Fruit fly (Drosophila melanogaster): ENCODE data around the gene CG12983.
A peak's percentile ranks its signal among the peaks of the same experiment; 100 is the strongest.

The CG12983 gene

DNA sequence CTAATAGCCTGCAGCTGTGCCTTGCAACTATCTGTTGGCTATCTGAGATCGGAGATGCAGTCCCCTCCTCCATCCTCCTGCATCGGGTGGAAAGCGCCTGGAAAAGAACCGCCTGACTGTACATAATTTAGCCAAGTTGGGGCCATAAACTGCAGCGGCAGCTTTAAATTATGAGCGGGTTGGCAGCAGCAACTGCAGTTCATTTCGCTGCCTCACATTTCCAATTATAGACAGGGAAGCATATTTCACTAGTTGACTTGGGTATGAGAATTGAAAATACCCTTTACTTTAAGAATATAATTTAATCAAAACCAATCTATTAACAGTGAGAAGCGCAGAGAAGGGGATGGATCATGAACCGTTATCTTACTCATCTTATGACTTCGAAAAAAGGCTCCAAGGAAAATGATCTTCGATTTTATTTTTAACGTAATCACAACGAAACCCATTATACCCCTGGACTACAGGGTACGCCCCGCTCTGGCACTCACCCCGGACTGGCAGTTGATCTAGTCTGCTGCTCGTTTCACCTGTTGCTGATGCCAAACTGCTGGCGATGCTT, 43.5 kb downstream of the CG12983 start (continued):
- TF ChIP-seq Antp (GFP tag; optimal IDR thresholded peaks at IDR 0.05) (peak; percentile 2), CG8281 (tag; optimal IDR thresholded peaks at IDR 0.05) (no peak), h (optimal IDR thresholded peaks at IDR 0.05) (no peak), CG10366 (GFP tag; IDR thresholded peaks at IDR 0.05) (no peak), Blimp-1 (GFP tag; optimal IDR thresholded peaks at IDR 0.05) (peak; percentile 69), dpn (GFP tag; optimal IDR thresholded peaks at IDR 0.05) (peak in 1 of 2 experiments; percentile 23), CG31441 (GFP tag; IDR thresholded peaks at IDR 0.05) (peak; percentile 69), CG12659 (GFP tag; optimal IDR thresholded peaks at IDR 0.05) (no peak), sd (tag; optimal IDR thresholded peaks at IDR 0.05) (no peak), CG32767 (GFP tag; IDR thresholded peaks at IDR 0.05) (0 out of 2 replicates have a peak, but pooled peaks have one; percentile 24), CG43689 (GFP tag; IDR thresholded peaks at IDR 0.05) (no peak), gsb-n (tag; optimal IDR thresholded peaks at IDR 0.05) (peak; percentile 54), pfk (GFP tag; optimal IDR thresholded peaks at IDR 0.05) (no peak), Dip2 (GFP tag; IDR thresholded peaks at IDR 0.05) (no peak), eyg (GFP tag; optimal IDR thresholded peaks at IDR 0.05) (no peak), Hr78 (GFP tag; optimal IDR thresholded peaks at IDR 0.05) (no peak), run (tag; optimal IDR thresholded peaks at IDR 0.05) (no peak), Atf3 (GFP tag; optimal IDR thresholded peaks at IDR 0.05) (peak; percentile 31), CG18764 (GFP tag; optimal IDR thresholded peaks at IDR 0.05) (no peak), CG9817 (tag; optimal IDR thresholded peaks at IDR 0.05) (no peak), Gsc (GFP tag; IDR thresholded peaks at IDR 0.05) (no peak), zf30C (GFP tag; optimal IDR thresholded peaks at IDR 0.05) (no peak), Awh (GFP tag; IDR thresholded peaks at IDR 0.05) (0 out of 2 replicates have a peak, but pooled peaks have one; percentile 26), CG3065 (GFP tag; optimal IDR thresholded peaks at IDR 0.05) (no peak), CG16813 (GFP tag; IDR thresholded peaks at IDR 0.05; ENCODE audit: partially characterized antibody) (no peak), Pdp1 (GFP tag; optimal IDR thresholded peaks at IDR 0.05) (peak in 1 of 2 experiments; percentile 38), CG3281 (GFP tag; optimal IDR thresholded peaks at IDR 0.05) (no peak), crol (GFP tag; IDR thresholded peaks at IDR 0.05) (no peak), mam (GFP tag; optimal IDR thresholded peaks at IDR 0.05) (no peak), CG10321 (GFP tag; IDR thresholded peaks at IDR 0.05) (no peak), pnt (GFP tag; optimal IDR thresholded peaks at IDR 0.05) (peak; percentile 12), wdn (GFP tag; IDR thresholded peaks at IDR 0.05) (no peak), CG10654 (GFP tag; optimal IDR thresholded peaks at IDR 0.05) (peak; percentile 1), CG17612 (GFP tag; IDR thresholded peaks at IDR 0.05) (no peak), crp (GFP tag; optimal IDR thresholded peaks at IDR 0.05) (no peak), CG33557 (GFP tag; optimal IDR thresholded peaks at IDR 0.05) (peak; percentile 5), Poxn (GFP tag; IDR thresholded peaks at IDR 0.05) (no peak), CG17328 (GFP tag; IDR thresholded peaks at IDR 0.05) (no peak; the same call in 1 of the 2 replicates), exex (tag; optimal IDR thresholded peaks at IDR 0.05) (no peak), Mad (GFP tag; optimal IDR thresholded peaks at IDR 0.05) (no peak), CG2889 (GFP tag; IDR thresholded peaks at IDR 0.05) (no peak), CG17829 (tag; optimal IDR thresholded peaks at IDR 0.05) (peak; percentile 82), kni (GFP tag; optimal IDR thresholded peaks at IDR 0.05) (no peak), vnd (GFP tag; IDR thresholded peaks at IDR 0.05; ENCODE audit: partially characterized antibody) (no peak), CG32772 (GFP tag; IDR thresholded peaks at IDR 0.05) (peak; percentile 46; the same call in 1 of the 2 replicates), CG18599 (GFP tag; optimal IDR thresholded peaks at IDR 0.05) (peak; percentile 27), gsb (GFP tag; IDR thresholded peaks at IDR 0.05) (no peak), Jarid2 (GFP tag; optimal IDR thresholded peaks at IDR 0.05) (no peak), CG15514 (GFP tag; optimal IDR thresholded peaks at IDR 0.05) (no peak), grau (tag; optimal IDR thresholded peaks at IDR 0.05) (peak; percentile 51)
